Fruit fly (Drosophila melanogaster): ENCODE measurements around the gene Tasp1.

Gene Tasp1

dm6 chr3L:16087323-16087816, at the start of gene Tasp1:
Gene Tasp1, minus strand, starts transcription at chr3L:16087525.
- TF ChIP-seq esn (GFP tag; optimal IDR thresholded peaks at IDR 0.05) (peak; percentile 55), Eip93F (GFP tag; optimal IDR thresholded peaks at IDR 0.05) (no peak), Eip75B (GFP tag; optimal IDR thresholded peaks at IDR 0.05) (no peak), Lpt (GFP tag; optimal IDR thresholded peaks at IDR 0.05) (no peak), CG8319 (GFP tag; optimal IDR thresholded peaks at IDR 0.05) (no peak), fkh (GFP tag; optimal IDR thresholded peaks at IDR 0.05) (no peak), ss (GFP tag; optimal IDR thresholded peaks at IDR 0.05) (no peak), Ets21C (GFP tag; optimal IDR thresholded peaks at IDR 0.05) (no peak), Eip78C (GFP tag) (no peak), CG34406 (GFP tag; optimal IDR thresholded peaks at IDR 0.05) (no peak), CG3919 (GFP tag; optimal IDR thresholded peaks at IDR 0.05) (no peak), cyc (GFP tag; optimal IDR thresholded peaks at IDR 0.05) (peak; percentile 22), CG15336 (GFP tag; IDR thresholded peaks at IDR 0.05) (peak; percentile 62), CG1621 (tag; optimal IDR thresholded peaks at IDR 0.05) (peak; percentile 100), Hr39 (GFP tag; optimal IDR thresholded peaks at IDR 0.05) (no peak), pdm3 (GFP tag; optimal IDR thresholded peaks at IDR 0.05) (no peak), CG8119 (GFP tag; IDR thresholded peaks at IDR 0.05) (no peak), CG11762 (GFP tag; optimal IDR thresholded peaks at IDR 0.05; ENCODE audit: insufficient read depth) (no peak), CG4318 (GFP tag; optimal IDR thresholded peaks at IDR 0.05) (no peak), OdsH (GFP tag; optimal IDR thresholded peaks at IDR 0.05) (no peak), Sox15 (GFP tag; optimal IDR thresholded peaks at IDR 0.05) (no peak), vri (GFP tag; optimal IDR thresholded peaks at IDR 0.05) (no peak), CG6163 (GFP tag; IDR thresholded peaks at IDR 0.05) (no peak), CG10669 (GFP tag; optimal IDR thresholded peaks at IDR 0.05) (no peak), spab (GFP tag; optimal IDR thresholded peaks at IDR 0.05) (no peak), CG3032 (tag; optimal IDR thresholded peaks at IDR 0.05) (peak; percentile 56), dac (GFP tag; optimal IDR thresholded peaks at IDR 0.05) (no peak)

dm6 chr3L:16132067-16132418, 44.7 kb upstream of the Tasp1 start:
- TF ChIP-seq CG3919 (GFP tag; optimal IDR thresholded peaks at IDR 0.05), result no peak
- no peak for TF ChIP-seq spab (GFP tag; optimal IDR thresholded peaks at IDR 0.05)

dm6 chr3L:16131264-16132066, 44.1 kb upstream of the Tasp1 start, which contains the start of the genes Trs20 and elg1:
Gene Trs20, minus strand, starts transcription at chr3L:16131632.
Gene elg1, plus strand, starts transcription at chr3L:16132028.
- TF ChIP-seq CG6854 (GFP tag; optimal IDR thresholded peaks at IDR 0.05), result peak; percentile 31
- peak; percentile 30 for TF ChIP-seq Sox14 (GFP tag; optimal IDR thresholded peaks at IDR 0.05)
- TF ChIP-seq topi (GFP tag; optimal IDR thresholded peaks at IDR 0.05), result peak; percentile 19
- peak; percentile 64 for TF ChIP-seq CG3032 (tag; optimal IDR thresholded peaks at IDR 0.05)
- no peak for TF ChIP-seq CG3919 (GFP tag; optimal IDR thresholded peaks at IDR 0.05)
- TF ChIP-seq ss (GFP tag; optimal IDR thresholded peaks at IDR 0.05), result peak in 1 of 2 experiments; percentile 62
- TF ChIP-seq fd59A (GFP tag; optimal IDR thresholded peaks at IDR 0.05), result no peak
- TF ChIP-seq Eip78C (GFP tag), result no peak
- no peak for TF ChIP-seq Sox15 (GFP tag; optimal IDR thresholded peaks at IDR 0.05)
- TF ChIP-seq net (GFP tag; optimal IDR thresholded peaks at IDR 0.05), result no peak
- peak; percentile 61 for TF ChIP-seq OdsH (GFP tag; optimal IDR thresholded peaks at IDR 0.05)
- no peak for TF ChIP-seq CG7368 (GFP tag; optimal IDR thresholded peaks at IDR 0.05)
- TF ChIP-seq CG1621 (tag; optimal IDR thresholded peaks at IDR 0.05), result no peak
- peak; percentile 13 for TF ChIP-seq CG31627 (GFP tag; optimal IDR thresholded peaks at IDR 0.05)
- TF ChIP-seq CG11762 (GFP tag; optimal IDR thresholded peaks at IDR 0.05; ENCODE audit: insufficient read depth), result peak; percentile 20
- peak; percentile 18 for TF ChIP-seq CG10631 (GFP tag; optimal IDR thresholded peaks at IDR 0.05)
- TF ChIP-seq Gug (GFP tag; IDR thresholded peaks at IDR 0.05), result peak; percentile 23; the same call in 1 of the 2 replicates
- TF ChIP-seq Ets96B (tag; optimal IDR thresholded peaks at IDR 0.05), result peak; percentile 47
- peak; percentile 11 for TF ChIP-seq cyc (GFP tag; optimal IDR thresholded peaks at IDR 0.05)
- TF ChIP-seq lz (GFP tag; optimal IDR thresholded peaks at IDR 0.05), result peak; percentile 38
- peak; percentile 41 for TF ChIP-seq CG6792 (GFP tag; optimal IDR thresholded peaks at IDR 0.05)
- TF ChIP-seq CG34406 (GFP tag; optimal IDR thresholded peaks at IDR 0.05), result peak; percentile 56
- peak; percentile 37 for TF ChIP-seq CG8319 (GFP tag; optimal IDR thresholded peaks at IDR 0.05)
- TF ChIP-seq CG11902 (GFP tag; optimal IDR thresholded peaks at IDR 0.05), result no peak
- no peak for TF ChIP-seq fkh (GFP tag; optimal IDR thresholded peaks at IDR 0.05)
- TF ChIP-seq CG8632 (GFP tag; optimal IDR thresholded peaks at IDR 0.05), result peak; percentile 34
- TF ChIP-seq dsx (GFP tag; optimal IDR thresholded peaks at IDR 0.05; ENCODE audit: poor library complexity, severe bottlenecking), result peak; percentile 88
- peak; percentile 52 for TF ChIP-seq acj6 (GFP tag; optimal IDR thresholded peaks at IDR 0.05)
- TF ChIP-seq esn (GFP tag; optimal IDR thresholded peaks at IDR 0.05), result peak; percentile 58
